Fruit fly (Drosophila melanogaster) whole organism, embryonic: ENCODE data around the gene CG32099.

Experiments used
- ATbp ChIP-seq: fragments of 200-800 bp; sonication (Bioruptor generic); optimal IDR thresholded peaks from 2 replicates; lab custom pipeline; 2017; ENCODE audit warnings: missing biosample characterization, mild to moderate bottlenecking, missing genetic modification characterization, missing genetic modification reagents
- Atf3 ChIP-seq: fragments of 200-800 bp; sonication (Bioruptor generic); optimal IDR thresholded peaks from 3 replicates; lab custom pipeline; 2016; ENCODE audit warnings: missing biosample characterization, missing genetic modification characterization
- Blimp-1 ChIP-seq: fragments of 200-800 bp; sonication (Bioruptor generic); optimal IDR thresholded peaks from 3 replicates; lab custom pipeline; 2018; ENCODE audit warnings: missing biosample characterization, missing genetic modification characterization, mild to moderate bottlenecking, moderate library complexity, missing genetic modification reagents
- CG10267 ChIP-seq: fragments of 200-800 bp; sonication (Bioruptor generic); optimal IDR thresholded peaks from 2 replicates; lab custom pipeline; 2018; ENCODE audit warnings: missing biosample characterization, mild to moderate bottlenecking, missing genetic modification characterization, moderate library complexity
- CG14667 ChIP-seq: fragments of 200-800 bp; sonication (Bioruptor generic); IDR thresholded peaks from 2 replicates; pipeline ENCODE4 v1.3.6; 2022; ENCODE audit warnings: missing biosample characterization, missing genetic modification characterization
- CG14860 ChIP-seq: fragments of 200-800 bp; sonication (Bioruptor generic); IDR thresholded peaks from 3 replicates; pipeline ENCODE4 v1.3.6; 2022; ENCODE audit warnings: missing biosample characterization, missing genetic modification characterization; ENCODE audit not compliant: partially characterized antibody
- CG1603 ChIP-seq: fragments of 200-800 bp; sonication (Bioruptor generic); optimal IDR thresholded peaks from 2 replicates; lab custom pipeline; 2019; ENCODE audit warnings: missing biosample characterization, mild to moderate bottlenecking, missing genetic modification characterization, moderate library complexity
- CG16779 ChIP-seq: fragments of 200-800 bp; sonication (Bioruptor generic); IDR thresholded peaks from 2 replicates; pipeline ENCODE4 v1.3.6; 2022; ENCODE audit warnings: missing biosample characterization, missing genetic modification characterization
- CG17359 ChIP-seq: fragments of 200-800 bp; sonication (Bioruptor generic); optimal IDR thresholded peaks from 3 replicates; lab custom pipeline; 2018; ENCODE audit warnings: missing biosample characterization, mild to moderate bottlenecking, missing genetic modification characterization, moderate library complexity
- CG17912 ChIP-seq: fragments of 200-800 bp; sonication (Bioruptor generic); optimal IDR thresholded peaks from 2 replicates; lab custom pipeline; 2018; ENCODE audit warnings: missing biosample characterization, mild to moderate bottlenecking, missing genetic modification characterization
- CG2116 ChIP-seq: fragments of 200-800 bp; sonication (Bioruptor generic); optimal IDR thresholded peaks from 3 replicates; lab custom pipeline; 2018; ENCODE audit warnings: missing biosample characterization, mild to moderate bottlenecking, missing genetic modification characterization
- CG3726 ChIP-seq: fragments of 200-800 bp; sonication (Bioruptor generic); IDR thresholded peaks from 3 replicates; pipeline ENCODE4, ENCODE4 v1.3.6; 2022; ENCODE audit warnings: missing biosample characterization, missing genetic modification characterization
- CG6175 ChIP-seq: fragments of 200-800 bp; sonication (Bioruptor generic); IDR thresholded peaks from 3 replicates; pipeline ENCODE4 v1.3.6; 2022; ENCODE audit warnings: missing biosample characterization, missing genetic modification characterization
- CG6791 ChIP-seq: fragments of 200-800 bp; sonication (Bioruptor generic); IDR thresholded peaks from 3 replicates; pipeline ENCODE4 v1.3.6; 2022; ENCODE audit warnings: missing biosample characterization, missing genetic modification characterization; ENCODE audit not compliant: partially characterized antibody
- CG7271 ChIP-seq: fragments of 200-800 bp; sonication (Bioruptor generic); optimal IDR thresholded peaks from 2 replicates; lab custom pipeline; 2018; ENCODE audit warnings: missing biosample characterization, mild to moderate bottlenecking, missing genetic modification characterization, moderate library complexity
- CG8290 ChIP-seq, 3 experiments: fragments of 200-800 bp; sonication (Bioruptor generic); optimal IDR thresholded peaks; 2 replicates each; lab custom pipeline; 2016 to 2019; ENCODE audit warnings: missing biosample characterization in 3 of 3, missing genetic modification characterization in 3 of 3, mild to moderate bottlenecking in 2 of 3, moderate library complexity in 1 of 3
- CG8478 ChIP-seq: fragments of >200 bp; optimal IDR thresholded peaks from 2 replicates; lab custom pipeline; 2018
- CG8924 ChIP-seq: fragments of 200-800 bp; optimal IDR thresholded peaks from 3 replicates; lab custom pipeline; 2019; ENCODE audit warnings: missing biosample characterization, mild to moderate bottlenecking, missing genetic modification characterization, moderate library complexity
- CG9437 ChIP-seq: fragments of 200-800 bp; sonication (Bioruptor generic); optimal IDR thresholded peaks from 2 replicates; lab custom pipeline; 2018; ENCODE audit warnings: missing biosample characterization, mild to moderate bottlenecking, missing genetic modification characterization
- CkIIα-i1 ChIP-seq: fragments of 200-800 bp; sonication (Bioruptor generic); IDR thresholded peaks from 2 replicates; pipeline ENCODE4 v1.3.6; 2022; ENCODE audit warnings: missing biosample characterization, missing genetic modification characterization
- Doc2 ChIP-seq: fragments of 200-800 bp; sonication (Bioruptor generic); IDR thresholded peaks from 2 replicates; pipeline ENCODE4 v1.3.6; 2022; ENCODE audit warnings: missing biosample characterization, missing genetic modification characterization
- Doc3 ChIP-seq: fragments of 200-800 bp; sonication (Bioruptor generic); IDR thresholded peaks from 3 replicates; pipeline ENCODE4 v1.3.6; 2022; ENCODE audit warnings: missing biosample characterization, missing genetic modification characterization; ENCODE audit not compliant: partially characterized antibody
- E2f1 ChIP-seq: fragments of 200-800 bp; sonication (Bioruptor generic); IDR thresholded peaks from 2 replicates; pipeline ENCODE4 v1.3.6; 2022; ENCODE audit warnings: missing biosample characterization, missing genetic modification characterization
- HmgD ChIP-seq: fragments of 200-800 bp; sonication (Bioruptor generic); optimal IDR thresholded peaks from 3 replicates; lab custom pipeline; 2016; ENCODE audit warnings: missing biosample characterization, missing genetic modification characterization
- Myb ChIP-seq: fragments of 200-800 bp; sonication (Bioruptor generic); optimal IDR thresholded peaks from 2 replicates; lab custom pipeline; 2016; ENCODE audit warnings: missing biosample characterization, missing genetic modification characterization
- NFAT ChIP-seq: fragments of 200-800 bp; sonication (Bioruptor generic); IDR thresholded peaks from 2 replicates; pipeline ENCODE4 v1.3.6; 2022; ENCODE audit warnings: missing biosample characterization, missing genetic modification characterization
- Optix ChIP-seq: fragments of 200-800 bp; sonication (Bioruptor generic); IDR thresholded peaks from 3 replicates; pipeline ENCODE4 v1.3.6; 2022; ENCODE audit warnings: missing biosample characterization, missing genetic modification characterization
- Sry-β ChIP-seq: fragments of 200-800 bp; sonication (Bioruptor generic); optimal IDR thresholded peaks from 2 replicates; lab custom pipeline; 2018; ENCODE audit warnings: missing biosample characterization, mild to moderate bottlenecking, missing genetic modification characterization, moderate library complexity
- Stat92E ChIP-seq, 3 experiments: fragments of >200 bp in 2 of 3; fragments of 200-800 bp in 1 of 3; sonication (Bioruptor generic) in 1 of 3; optimal IDR thresholded peaks; 2 replicates each; lab custom pipeline; 2017 to 2019; ENCODE audit warnings: missing biosample characterization in 3 of 3, missing genetic modification characterization in 3 of 3, mild to moderate bottlenecking in 1 of 3, moderate library complexity in 1 of 3
- YL-1 ChIP-seq: fragments of 200-800 bp; sonication (Bioruptor generic); optimal IDR thresholded peaks from 3 replicates; lab custom pipeline; 2017; ENCODE audit warnings: missing biosample characterization, mild to moderate bottlenecking, missing genetic modification characterization
- bigmax ChIP-seq: fragments of 200-800 bp; sonication (Bioruptor generic); optimal IDR thresholded peaks from 2 replicates; lab custom pipeline; 2018; ENCODE audit warnings: missing biosample characterization, mild to moderate bottlenecking, missing genetic modification characterization
- cas ChIP-seq: fragments of 200-800 bp; sonication (Bioruptor generic); IDR thresholded peaks from 2 replicates; pipeline ENCODE4 v1.3.6; 2022; ENCODE audit warnings: missing biosample characterization, missing genetic modification characterization
- cato ChIP-seq: fragments of 200-800 bp; sonication (Bioruptor generic); optimal IDR thresholded peaks from 2 replicates; lab custom pipeline; 2016; ENCODE audit warnings: missing biosample characterization, missing genetic modification characterization, borderline replicate concordance
- ems ChIP-seq: fragments of 200-800 bp; sonication (Bioruptor generic); optimal IDR thresholded peaks from 3 replicates; lab custom pipeline; 2016; ENCODE audit warnings: missing biosample characterization, missing genetic modification characterization
- gfzf ChIP-seq: fragments of 200-800 bp; sonication (Bioruptor generic); optimal IDR thresholded peaks from 2 replicates; lab custom pipeline; 2016; ENCODE audit warnings: missing biosample characterization, mild to moderate bottlenecking, missing genetic modification characterization, moderate library complexity
- gsb ChIP-seq: fragments of 200-800 bp; sonication (Bioruptor generic); IDR thresholded peaks from 2 replicates; pipeline ENCODE4 v1.3.6; 2022; ENCODE audit warnings: missing biosample characterization, missing genetic modification characterization
- hkb ChIP-seq, 2 experiments: fragments of 200-800 bp in 1 of 2; fragments of >200 bp in 1 of 2; sonication (Bioruptor generic) in 1 of 2; IDR thresholded peaks in 1 of 2; optimal IDR thresholded peaks in 1 of 2; 2 replicates each; pipeline versions ENCODE4 v1.3.6 to Lab custom; 2017 to 2022; ENCODE audit warnings: missing biosample characterization in 1 of 2, missing genetic modification characterization in 1 of 2
- lbe ChIP-seq: fragments of 200-800 bp; sonication (Bioruptor generic); optimal IDR thresholded peaks from 2 replicates; lab custom pipeline; 2016; ENCODE audit warnings: missing biosample characterization, mild to moderate bottlenecking, missing genetic modification characterization
- oc ChIP-seq: fragments of 200-800 bp; sonication (Bioruptor generic); optimal IDR thresholded peaks from 2 replicates; lab custom pipeline; 2018; ENCODE audit warnings: missing biosample characterization, mild to moderate bottlenecking, missing genetic modification characterization, moderate library complexity
- onecut ChIP-seq: fragments of 200-800 bp; sonication (Bioruptor generic); IDR thresholded peaks from 2 replicates; pipeline ENCODE4 v1.3.6; 2022; ENCODE audit warnings: missing biosample characterization, missing genetic modification characterization
- org-1 ChIP-seq: fragments of 200-800 bp; sonication (Bioruptor generic); optimal IDR thresholded peaks from 2 replicates; lab custom pipeline; 2017; ENCODE audit warnings: missing biosample characterization, missing genetic modification characterization
- repo ChIP-seq: fragments of 200-800 bp; sonication (Bioruptor generic); optimal IDR thresholded peaks from 2 replicates; lab custom pipeline; 2016; ENCODE audit warnings: missing biosample characterization, missing genetic modification characterization
- sc ChIP-seq, 3 experiments: fragments of >200 bp in 2 of 3; fragments of 200-800 bp in 1 of 3; sonication (Bioruptor generic) in 1 of 3; optimal IDR thresholded peaks; 2 replicates in 2 of 3; 3 replicates in 1 of 3; lab custom pipeline; 2017; ENCODE audit warnings: mild to moderate bottlenecking in 1 of 3, missing biosample characterization in 1 of 3, missing genetic modification characterization in 1 of 3, missing genetic modification reagents in 1 of 3
- seq ChIP-seq: fragments of 200-800 bp; sonication (Bioruptor generic); IDR thresholded peaks from 2 replicates; pipeline ENCODE4 v1.3.6; 2022; ENCODE audit warnings: missing biosample characterization, missing genetic modification characterization
- shn ChIP-seq: fragments of 200-800 bp; sonication (Bioruptor generic); optimal IDR thresholded peaks from 3 replicates; lab custom pipeline; 2016; ENCODE audit warnings: missing biosample characterization, missing genetic modification characterization
- tap ChIP-seq: fragments of 200-800 bp; optimal IDR thresholded peaks from 3 replicates; lab custom pipeline; 2019; ENCODE audit warnings: missing biosample characterization, mild to moderate bottlenecking, missing genetic modification characterization, moderate library complexity
- vvl ChIP-seq: fragments of 200-800 bp; sonication (Bioruptor generic); IDR thresholded peaks from 2 replicates; pipeline ENCODE4 v1.3.6; 2022; ENCODE audit warnings: missing biosample characterization, missing genetic modification characterization
- zf30C ChIP-seq: fragments of 200-800 bp; sonication (Bioruptor generic); optimal IDR thresholded peaks from 3 replicates; lab custom pipeline; 2018; ENCODE audit warnings: missing biosample characterization, mild to moderate bottlenecking, missing genetic modification characterization
- zfh2 ChIP-seq: fragments of 200-800 bp; sonication (Bioruptor generic); optimal IDR thresholded peaks from 2 replicates; lab custom pipeline; 2016; ENCODE audit warnings: missing biosample characterization, missing genetic modification characterization

The CG32099 gene

dm6 chr3L:12136630-12137029, 12.4 kb upstream of the CG32099 start, which contains the start of the genes CG5645 and Atg12 (continued):
- peak; percentile 17 for TF ChIP-seq Sry-β (GFP tag; lab: Kevin White, UChicago)
- peak; percentile 78 for TF ChIP-seq CG2116 (GFP tag; lab: Kevin White, UChicago)
- no peak for TF ChIP-seq sc (optimal IDR thresholded peaks at IDR 0.05; lab: Kevin White, UChicago)
- no peak for TF ChIP-seq sc (GFP tag; optimal IDR thresholded peaks at IDR 0.05; lab: Kevin White, UChicago)
- no peak for TF ChIP-seq CG6175 (GFP tag; lab: Robert Waterston, UW)
- no peak for TF ChIP-seq CkIIα-i1 (GFP tag; lab: Robert Waterston, UW)
- no peak for TF ChIP-seq onecut (GFP tag; lab: Robert Waterston, UW)
- no peak for TF ChIP-seq org-1 (GFP tag; lab: Kevin White, UChicago)
- no peak for TF ChIP-seq NFAT (GFP tag; lab: Robert Waterston, UW)
- TF ChIP-seq ATbp (GFP tag; lab: Kevin White, UChicago): peak; percentile 49
- no peak for TF ChIP-seq repo (GFP tag; lab: Kevin White, UChicago)
- no peak for TF ChIP-seq gsb
- TF ChIP-seq Myb (GFP tag; lab: Kevin White, UChicago): peak; percentile 9
- no peak for TF ChIP-seq zf30C (GFP tag; lab: Kevin White, UChicago)
- TF ChIP-seq CG14667: peak; percentile 40
- no peak for TF ChIP-seq CG17912
- TF ChIP-seq CG6791: peak; percentile 40; the same call in 1 of the 3 replicates
- TF ChIP-seq Doc2 (GFP tag; lab: Robert Waterston, UW): no peak
- peak; percentile 29; the same call in 1 of the 2 replicates for TF ChIP-seq cas (GFP tag; lab: Robert Waterston, UW)
- TF ChIP-seq CG1603: peak; percentile 44
- TF ChIP-seq CG9437: no peak
- TF ChIP-seq YL-1 (GFP tag; lab: Kevin White, UChicago): peak; percentile 22
- peak; percentile 88 for TF ChIP-seq Doc3 (GFP tag; lab: Robert Waterston, UW)
- TF ChIP-seq Stat92E (GFP tag; optimal IDR thresholded peaks at IDR 0.05; lab: Kevin White, UChicago): no peak
- no peak for TF ChIP-seq CG8290 (GFP tag; optimal IDR thresholded peaks at IDR 0.05; lab: Kevin White, UChicago)
- no peak for TF ChIP-seq CG8290 (tag; optimal IDR thresholded peaks at IDR 0.05; lab: Kevin White, UChicago)
- TF ChIP-seq oc (tag; lab: Kevin White, UChicago): no peak
- TF ChIP-seq CG8924 (tag; lab: Kevin White, UChicago): peak; percentile 61
- TF ChIP-seq Optix (GFP tag; lab: Robert Waterston, UW): no peak
- TF ChIP-seq HmgD (GFP tag; lab: Kevin White, UChicago): no peak
- TF ChIP-seq vvl (GFP tag; lab: Robert Waterston, UW): peak; percentile 89
- TF ChIP-seq CG7271: no peak
- TF ChIP-seq E2f1 (GFP tag; lab: Robert Waterston, UW): peak; percentile 18; the same call in 1 of the 2 replicates
- TF ChIP-seq hkb (optimal IDR thresholded peaks at IDR 0.05; lab: Kevin White, UChicago): no peak
- TF ChIP-seq hkb (GFP tag; IDR thresholded peaks at IDR 0.05; lab: Robert Waterston, UW): peak; percentile 61; the same call in 1 of the 2 replicates
- peak; percentile 66 for TF ChIP-seq CG17359 (tag; lab: Kevin White, UChicago)
- TF ChIP-seq zfh2 (GFP tag; lab: Kevin White, UChicago): peak; percentile 21
- TF ChIP-seq seq (GFP tag; lab: Robert Waterston, UW): 0 out of 2 replicates have a peak, but pooled peaks have one; percentile 16
- TF ChIP-seq CG10267 (tag; lab: Kevin White, UChicago): peak; percentile 78
- peak; percentile 80 for TF ChIP-seq CG14860 (GFP tag; lab: Robert Waterston, UW)
- TF ChIP-seq CG3726: no peak
- peak; percentile 65 for TF ChIP-seq Blimp-1 (GFP tag; lab: Kevin White, UChicago)
- TF ChIP-seq CG16779 (GFP tag; lab: Robert Waterston, UW): no peak
- TF ChIP-seq lbe (GFP tag; lab: Kevin White, UChicago): peak; percentile 33
- TF ChIP-seq shn (GFP tag; lab: Kevin White, UChicago): no peak
- no peak for TF ChIP-seq ems
- TF ChIP-seq CG8478: no peak
- TF ChIP-seq Atf3: no peak
- TF ChIP-seq bigmax (GFP tag; lab: Kevin White, UChicago): no peak
- peak; percentile 76 for TF ChIP-seq tap (tag; lab: Kevin White, UChicago)
- no peak for TF ChIP-seq cato (GFP tag; lab: Kevin White, UChicago)
- TF ChIP-seq gfzf (GFP tag; lab: Kevin White, UChicago): peak; percentile 1
